Worm (Caenorhabditis elegans) whole organism, midembryonic: ENCODE measurements around the gene psme-3.

Source experiments
- T22C8.4 ChIP-seq: fragments of 200-800 bp; sonication (Bioruptor generic); IDR thresholded peaks from 2 replicates; pipeline ENCODE4 v1.3.6; 2022; ENCODE audit warnings: missing genetic modification characterization, missing compliant biosample characterization
- cog-1 ChIP-seq: sonication (generic microtip); optimal IDR thresholded peaks from 2 replicates; lab custom pipeline; 2016; ENCODE audit warnings: missing genetic modification characterization, missing compliant biosample characterization
- flt-1 ChIP-seq: fragments of 200-800 bp; sonication (Bioruptor generic); IDR thresholded peaks from 2 replicates; pipeline ENCODE4 v1.3.6; 2022; ENCODE audit warnings: missing genetic modification characterization, missing compliant biosample characterization
- klf-2 ChIP-seq: fragments of 200-800 bp; sonication (Bioruptor generic); conservative IDR thresholded peaks from 2 replicates; pipeline ENCODE4 v1.3.6; 2022; ENCODE audit warnings: missing genetic modification reagents, missing genetic modification characterization, missing compliant biosample characterization
- med-1 ChIP-seq: sonication (generic microtip); optimal IDR thresholded peaks from 2 replicates; lab custom pipeline; 2017; ENCODE audit warnings: missing genetic modification characterization, mild to moderate bottlenecking, missing compliant biosample characterization, antibody characterized with exemption, missing genetic modification reagents; ENCODE audit not compliant: insufficient read depth
- ref-1 ChIP-seq: fragments of 200-800 bp; sonication (Bioruptor generic); conservative IDR thresholded peaks from 2 replicates; pipeline ENCODE4 v1.3.6; 2022; ENCODE audit warnings: missing genetic modification reagents, missing genetic modification characterization, missing compliant biosample characterization
- tab-1 ChIP-seq: fragments of 200-800 bp; sonication (Bioruptor generic); IDR thresholded peaks from 2 replicates; pipeline ENCODE4 v1.3.6; 2022; ENCODE audit warnings: missing genetic modification characterization, missing compliant biosample characterization
- ztf-23 ChIP-seq: fragments of 200-800 bp; sonication (Bioruptor generic); IDR thresholded peaks from 2 replicates; pipeline ENCODE4 v1.3.6; 2022; ENCODE audit warnings: missing genetic modification reagents, missing genetic modification characterization, missing compliant biosample characterization
- ztf-29 ChIP-seq: fragments of 200-800 bp; sonication (Bioruptor generic); IDR thresholded peaks from 2 replicates; pipeline ENCODE4 v1.3.6; 2022; ENCODE audit warnings: missing genetic modification reagents, missing genetic modification characterization, missing compliant biosample characterization

psme-3 gene

ce11 chrIII:11558251-11558650 lies 9.7 kb upstream of the psme-3 start:
- no peak for TF ChIP-seq ref-1
- no peak for TF ChIP-seq flt-1
- no peak for TF ChIP-seq T22C8.4 (GFP tag; lab: Robert Waterston, UW)
- TF ChIP-seq cog-1 (tag; lab: Kevin White, UChicago) = no peak
- 0 out of 2 replicates have a peak, but pooled peaks have one; percentile 37 for TF ChIP-seq tab-1
- TF ChIP-seq ztf-29 = peak; percentile 93
- no peak for TF ChIP-seq ztf-23 (GFP tag; lab: Robert Waterston, UW)
- no peak for TF ChIP-seq med-1 (GFP tag; lab: Kevin White, UChicago)
- no peak for TF ChIP-seq klf-2 (GFP tag; lab: Robert Waterston, UW)

ce11 chrIII:11559677-11560076 lies 8.3 kb upstream of the psme-3 start:
- TF ChIP-seq med-1 (GFP tag; lab: Kevin White, UChicago) (no peak), T22C8.4 (GFP tag; lab: Robert Waterston, UW) (no peak), klf-2 (GFP tag; lab: Robert Waterston, UW) (no peak), flt-1 (no peak), ztf-23 (GFP tag; lab: Robert Waterston, UW) (no peak), ztf-29 (no peak), tab-1 (no peak), cog-1 (tag; lab: Kevin White, UChicago) (no peak), ref-1 (no peak)

ce11 chrIII:11560504-11561202 lies 7.3 kb upstream of the psme-3 start, which contains the start of gene ztf-29:
Gene ztf-29, plus strand, starts transcription at chrIII:11561152.
- TF ChIP-seq klf-2 (GFP tag; lab: Robert Waterston, UW) (no peak), tab-1 (no peak), T22C8.4 (GFP tag; lab: Robert Waterston, UW) (no peak), ztf-23 (GFP tag; lab: Robert Waterston, UW) (no peak), med-1 (GFP tag; lab: Kevin White, UChicago) (no peak), flt-1 (peak; percentile 60; the same call in 1 of the 2 replicates), ztf-29 (0 out of 2 replicates have a peak, but pooled peaks have one; percentile 17), ref-1 (no peak), cog-1 (tag; lab: Kevin White, UChicago) (no peak)

- TF ChIP-seq T22C8.4 (GFP tag; lab: Robert Waterston, UW) (no peak), flt-1 (no peak), tab-1 (no peak), klf-2 (GFP tag; lab: Robert Waterston, UW) (no peak), ref-1 (no peak), ztf-23 (GFP tag; lab: Robert Waterston, UW) (no peak), cog-1 (tag; lab: Kevin White, UChicago) (no peak), ztf-29 (no peak), med-1 (GFP tag; lab: Kevin White, UChicago) (no peak)
These were observed 6.3 kb upstream of the psme-3 start for ce11 chrIII:11561597-11561996.

ce11 chrIII:11563417-11563949 lies 4.5 kb upstream of the psme-3 start, which contains the start of gene Y66D12A.11:
Gene Y66D12A.11, plus strand, starts transcription at chrIII:11563467.
- TF ChIP-seq tab-1 (0 out of 2 replicates have a peak, but pooled peaks have one; percentile 55), T22C8.4 (GFP tag; lab: Robert Waterston, UW) (no peak)

ce11 chrIII:11565602-11566001 lies 2.3 kb upstream of the psme-3 start, which contains the start of gene Y66D12A.10:
Gene Y66D12A.10, plus strand, starts transcription at chrIII:11565874.
- TF ChIP-seq cog-1 (tag; lab: Kevin White, UChicago) (no peak), ztf-23 (GFP tag; lab: Robert Waterston, UW) (no peak), flt-1 (no peak), med-1 (GFP tag; lab: Kevin White, UChicago) (no peak), klf-2 (GFP tag; lab: Robert Waterston, UW) (no peak), ref-1 (no peak), ztf-29 (no peak), T22C8.4 (GFP tag; lab: Robert Waterston, UW) (no peak), tab-1 (no peak)

- TF ChIP-seq flt-1 (no peak), tab-1 (no peak), T22C8.4 (GFP tag; lab: Robert Waterston, UW) (no peak), ref-1 (no peak), ztf-23 (GFP tag; lab: Robert Waterston, UW) (no peak), ztf-29 (no peak), klf-2 (GFP tag; lab: Robert Waterston, UW) (no peak), cog-1 (tag; lab: Kevin White, UChicago) (no peak), med-1 (GFP tag; lab: Kevin White, UChicago) (no peak)
These were observed 6.0 kb downstream of the psme-3 start, which contains the start of gene Y66D12A.8 for ce11 chrIII:11573921-11574320. Gene Y66D12A.8, plus strand, starts transcription at chrIII:11574221.

- TF ChIP-seq flt-1 (no peak), ref-1 (no peak), tab-1 (no peak), ztf-29 (no peak), T22C8.4 (GFP tag; lab: Robert Waterston, UW) (no peak), ztf-23 (GFP tag; lab: Robert Waterston, UW) (no peak), klf-2 (GFP tag; lab: Robert Waterston, UW) (no peak)
These were observed 11.4 kb downstream of the psme-3 start for ce11 chrIII:11579380-11579779.

ce11 chrIII:11580428-11580885 lies 12.5 kb downstream of the psme-3 start, which contains the start of gene Y66D12A.7:
Gene Y66D12A.7, minus strand, starts transcription at chrIII:11580478.
- TF ChIP-seq ztf-23 (GFP tag; lab: Robert Waterston, UW) = no peak
- TF ChIP-seq cog-1 (tag; lab: Kevin White, UChicago) = no peak
- TF ChIP-seq ztf-29 = no peak
- TF ChIP-seq T22C8.4 (GFP tag; lab: Robert Waterston, UW) = no peak
- TF ChIP-seq ref-1 = no peak
- no peak for TF ChIP-seq flt-1
- TF ChIP-seq klf-2 (GFP tag; lab: Robert Waterston, UW) = no peak
- TF ChIP-seq tab-1 = no peak
- no peak for TF ChIP-seq med-1 (GFP tag; lab: Kevin White, UChicago)
